Worm (Caenorhabditis elegans) whole organism, L2 larva: ENCODE results near the gene F21C10.11.

Source experiments
- R02D3.7 ChIP-seq: fragments of 150-350 bp; optimal IDR thresholded peaks from 2 replicates; lab custom pipeline; 2014; ENCODE audit warnings: missing biosample characterization, missing genetic modification characterization
- ama-1 ChIP-seq: fragments of 150-350 bp; optimal IDR thresholded peaks from 2 replicates; lab custom pipeline; 2018; ENCODE audit warnings: inconsistent platforms
- blmp-1 ChIP-seq: sonication (generic microtip); optimal IDR thresholded peaks from 2 replicates; lab custom pipeline; 2017; ENCODE audit warnings: missing genetic modification characterization, mild to moderate bottlenecking, missing compliant biosample characterization, antibody characterized with exemption, moderate library complexity; ENCODE audit not compliant: insufficient read depth
- lin-13 ChIP-seq: fragments of 150-350 bp; optimal IDR thresholded peaks from 2 replicates; lab custom pipeline; 2014; ENCODE audit warnings: missing biosample characterization, missing genetic modification reagents, missing genetic modification characterization
- lin-39 ChIP-seq: fragments of 150-350 bp; optimal IDR thresholded peaks from 2 replicates; lab custom pipeline; 2014; ENCODE audit warnings: missing biosample characterization, missing genetic modification reagents, missing genetic modification characterization
- mab-5 ChIP-seq: fragments of 150-350 bp; optimal IDR thresholded peaks from 2 replicates; lab custom pipeline; 2014; ENCODE audit warnings: missing biosample characterization, missing genetic modification characterization
- nhr-11 ChIP-seq: fragments of 150-350 bp; optimal IDR thresholded peaks from 2 replicates; lab custom pipeline; 2014; ENCODE audit warnings: missing biosample characterization, missing genetic modification characterization
- nhr-23 ChIP-seq: fragments of 150-350 bp; optimal IDR thresholded peaks from 2 replicates; lab custom pipeline; 2014; ENCODE audit warnings: missing biosample characterization, missing genetic modification reagents, missing genetic modification characterization
- nhr-6 ChIP-seq: fragments of 150-350 bp; optimal IDR thresholded peaks from 2 replicates; lab custom pipeline; 2014; ENCODE audit warnings: missing biosample characterization, missing genetic modification characterization
- sem-4 ChIP-seq: fragments of 150-350 bp; optimal IDR thresholded peaks from 2 replicates; lab custom pipeline; 2014; ENCODE audit warnings: missing biosample characterization, missing genetic modification reagents, missing genetic modification characterization
- ztf-11 ChIP-seq: sonication (generic microtip); optimal IDR thresholded peaks from 2 replicates; lab custom pipeline; 2017; ENCODE audit warnings: missing biosample characterization, missing genetic modification characterization

DNA sequence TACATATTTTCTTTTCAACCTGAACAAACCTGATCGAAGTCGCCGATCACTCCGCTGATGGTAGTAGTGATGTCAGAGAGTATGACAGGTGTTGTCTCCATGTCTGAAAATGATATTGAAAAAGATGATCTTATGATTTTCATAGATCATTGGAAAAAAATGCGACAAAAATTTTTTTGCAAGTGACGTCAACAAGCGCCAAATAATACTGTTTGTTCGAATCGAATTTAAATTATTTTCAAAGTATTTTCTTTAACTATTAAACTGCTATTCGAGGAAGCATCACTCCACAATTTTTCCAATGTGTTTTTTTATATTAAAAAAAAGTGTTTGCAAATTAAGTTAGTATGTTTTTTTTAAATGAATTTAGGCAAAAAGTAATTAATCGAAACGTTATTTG lies 14.3 kb downstream of the F21C10.11 start, which contains the start of gene pitr-2:
- TF ChIP-seq lin-39 (tag; lab: Kevin White, UChicago) (no peak), blmp-1 (tag; lab: Kevin White, UChicago) (no peak), mab-5 (tag; lab: Kevin White, UChicago) (no peak), nhr-11 (tag; lab: Kevin White, UChicago) (no peak), nhr-6 (tag; lab: Kevin White, UChicago) (no peak), ztf-11 (tag; lab: Kevin White, UChicago) (no peak), R02D3.7 (no peak), lin-13 (GFP tag; lab: Kevin White, UChicago) (no peak), sem-4 (tag; lab: Kevin White, UChicago) (no peak), nhr-23 (tag; lab: Kevin White, UChicago) (no peak), ama-1 (lab: Kevin White, UChicago) (no peak)
